Fruit fly (Drosophila melanogaster) whole organism, embryonic: Measurements from ENCODE around the gene CG43750.

Experiments
- ATbp ChIP-seq: fragments of 200-800 bp; sonication (Bioruptor generic); optimal IDR thresholded peaks from 2 replicates; lab custom pipeline; 2017; ENCODE audit warnings: missing biosample characterization, mild to moderate bottlenecking, missing genetic modification characterization, missing genetic modification reagents
- Adf1 ChIP-seq: fragments of 200-800 bp; sonication (Bioruptor generic); IDR thresholded peaks from 2 replicates; pipeline ENCODE4 v1.3.6; 2022; ENCODE audit warnings: missing biosample characterization, missing genetic modification characterization
- Asciz ChIP-seq: fragments of 200-800 bp; sonication (Bioruptor generic); optimal IDR thresholded peaks from 2 replicates; lab custom pipeline; 2017; ENCODE audit warnings: missing biosample characterization, mild to moderate bottlenecking, missing genetic modification characterization, missing genetic modification reagents
- B-H2 ChIP-seq: fragments of 200-800 bp; sonication (Bioruptor generic); optimal IDR thresholded peaks from 2 replicates; lab custom pipeline; 2018; ENCODE audit warnings: missing biosample characterization, mild to moderate bottlenecking, missing genetic modification characterization
- Bgb ChIP-seq: fragments of 200-800 bp; sonication (Bioruptor generic); IDR thresholded peaks from 2 replicates; pipeline ENCODE4 v1.3.6; 2022; ENCODE audit warnings: missing biosample characterization, missing genetic modification characterization; ENCODE audit not compliant: partially characterized antibody
- CG12155 ChIP-seq: fragments of 200-800 bp; sonication (Bioruptor generic); optimal IDR thresholded peaks from 3 replicates; lab custom pipeline; 2016; ENCODE audit warnings: missing biosample characterization, missing genetic modification characterization
- CG1233 ChIP-seq: fragments of 200-800 bp; sonication (Bioruptor generic); optimal IDR thresholded peaks from 4 replicates; lab custom pipeline; 2018; ENCODE audit warnings: missing biosample characterization, mild to moderate bottlenecking, missing genetic modification characterization
- CG13894 ChIP-seq: fragments of 200-800 bp; sonication (Bioruptor generic); optimal IDR thresholded peaks from 3 replicates; lab custom pipeline; 2018; ENCODE audit warnings: missing biosample characterization, mild to moderate bottlenecking, missing genetic modification characterization, moderate library complexity
- CG14441 ChIP-seq: fragments of 200-800 bp; sonication (Bioruptor generic); IDR thresholded peaks from 2 replicates; pipeline ENCODE4 v1.3.6; 2022; ENCODE audit warnings: missing biosample characterization, missing genetic modification characterization
- CG15269 ChIP-seq: fragments of 200-800 bp; sonication (Bioruptor generic); optimal IDR thresholded peaks from 2 replicates; lab custom pipeline; 2018; ENCODE audit warnings: missing biosample characterization, mild to moderate bottlenecking, missing genetic modification characterization, moderate library complexity
- CG16815 ChIP-seq: fragments of 200-800 bp; sonication (Bioruptor generic); optimal IDR thresholded peaks from 3 replicates; lab custom pipeline; 2017; ENCODE audit warnings: missing biosample characterization, mild to moderate bottlenecking, missing genetic modification characterization
- CG18599 ChIP-seq: fragments of 200-800 bp; sonication (Bioruptor generic); optimal IDR thresholded peaks from 3 replicates; lab custom pipeline; 2017; ENCODE audit warnings: missing biosample characterization, missing genetic modification characterization, mild to moderate bottlenecking, moderate library complexity, missing genetic modification reagents
- CG2678 ChIP-seq: fragments of 200-800 bp; sonication (Bioruptor generic); optimal IDR thresholded peaks from 3 replicates; lab custom pipeline; 2019; ENCODE audit warnings: missing biosample characterization, mild to moderate bottlenecking, missing genetic modification characterization, moderate library complexity
- CG33213 ChIP-seq: fragments of 200-800 bp; sonication (Bioruptor generic); optimal IDR thresholded peaks from 3 replicates; lab custom pipeline; 2016; ENCODE audit warnings: missing biosample characterization, missing genetic modification characterization
- CG4404 ChIP-seq: fragments of 200-800 bp; sonication (Bioruptor generic); IDR thresholded peaks from 2 replicates; pipeline ENCODE4 v1.3.6; 2022; ENCODE audit warnings: missing biosample characterization, missing genetic modification characterization
- CG5245 ChIP-seq: fragments of 200-800 bp; sonication (Bioruptor generic); optimal IDR thresholded peaks from 3 replicates; lab custom pipeline; 2016; ENCODE audit warnings: missing biosample characterization, missing genetic modification characterization
- CG7745 ChIP-seq: fragments of 200-800 bp; sonication (Bioruptor generic); optimal IDR thresholded peaks from 2 replicates; lab custom pipeline; 2018; ENCODE audit warnings: missing biosample characterization, mild to moderate bottlenecking, missing genetic modification characterization, moderate library complexity
- CG9437 ChIP-seq: fragments of 200-800 bp; sonication (Bioruptor generic); optimal IDR thresholded peaks from 2 replicates; lab custom pipeline; 2018; ENCODE audit warnings: missing biosample characterization, mild to moderate bottlenecking, missing genetic modification characterization
- CG9727 ChIP-seq: fragments of 200-800 bp; sonication (Bioruptor generic); optimal IDR thresholded peaks from 3 replicates; lab custom pipeline; 2017; ENCODE audit warnings: missing biosample characterization, mild to moderate bottlenecking, missing genetic modification characterization
- CG9817 ChIP-seq: fragments of 200-800 bp; sonication (Bioruptor generic); optimal IDR thresholded peaks from 2 replicates; lab custom pipeline; 2018; ENCODE audit warnings: missing biosample characterization, mild to moderate bottlenecking, missing genetic modification characterization, moderate library complexity
- CrebB ChIP-seq: fragments of 200-800 bp; sonication (Bioruptor generic); optimal IDR thresholded peaks from 3 replicates; lab custom pipeline; 2018; ENCODE audit warnings: missing biosample characterization, mild to moderate bottlenecking, missing genetic modification characterization
- Dad ChIP-seq: fragments of 200-800 bp; sonication (Bioruptor generic); optimal IDR thresholded peaks from 3 replicates; lab custom pipeline; 2016; ENCODE audit warnings: missing biosample characterization, missing genetic modification characterization
- Deaf1 ChIP-seq: fragments of 200-800 bp; optimal IDR thresholded peaks from 3 replicates; lab custom pipeline; 2019; ENCODE audit warnings: missing biosample characterization, mild to moderate bottlenecking, missing genetic modification characterization, moderate library complexity
- E2f1 ChIP-seq: fragments of 200-800 bp; sonication (Bioruptor generic); IDR thresholded peaks from 2 replicates; pipeline ENCODE4 v1.3.6; 2022; ENCODE audit warnings: missing biosample characterization, missing genetic modification characterization
- E2f2 ChIP-seq: fragments of 200-800 bp; sonication (Bioruptor generic); IDR thresholded peaks from 2 replicates; pipeline ENCODE4 v1.3.6; 2022; ENCODE audit warnings: missing biosample characterization, missing genetic modification characterization
- HHEX ChIP-seq: fragments of 200-800 bp; sonication (Bioruptor generic); optimal IDR thresholded peaks from 3 replicates; lab custom pipeline; 2017; ENCODE audit warnings: missing biosample characterization, mild to moderate bottlenecking, missing genetic modification characterization, missing genetic modification reagents
- HmgZ ChIP-seq: fragments of 200-800 bp; sonication (Bioruptor generic); optimal IDR thresholded peaks from 2 replicates; lab custom pipeline; 2018; ENCODE audit warnings: missing biosample characterization, mild to moderate bottlenecking, missing genetic modification characterization
- Hmx ChIP-seq: fragments of 200-800 bp; sonication (Bioruptor generic); optimal IDR thresholded peaks from 2 replicates; lab custom pipeline; 2016; ENCODE audit warnings: missing biosample characterization, missing genetic modification characterization
- Jarid2 ChIP-seq: fragments of 200-800 bp; sonication (Bioruptor generic); optimal IDR thresholded peaks from 3 replicates; lab custom pipeline; 2017; ENCODE audit warnings: mild to moderate bottlenecking, missing biosample characterization, missing genetic modification reagents, missing genetic modification characterization
- Nf-YB ChIP-seq: fragments of 200-800 bp; sonication (Bioruptor generic); optimal IDR thresholded peaks from 3 replicates; lab custom pipeline; 2019; ENCODE audit warnings: missing biosample characterization, mild to moderate bottlenecking, missing genetic modification characterization, moderate library complexity
- Poxn ChIP-seq: fragments of 200-800 bp; sonication (Bioruptor generic); IDR thresholded peaks from 2 replicates; pipeline ENCODE4 v1.3.6; 2022; ENCODE audit warnings: missing biosample characterization, missing genetic modification characterization
- Ptx1 ChIP-seq: fragments of 200-800 bp; sonication (Bioruptor generic); IDR thresholded peaks from 2 replicates; pipeline ENCODE4 v1.3.6; 2022; ENCODE audit warnings: missing biosample characterization, missing genetic modification characterization
- Sox102F ChIP-seq: fragments of 200-800 bp; sonication (Bioruptor generic); optimal IDR thresholded peaks from 2 replicates; lab custom pipeline; 2018; ENCODE audit warnings: missing biosample characterization, mild to moderate bottlenecking, missing genetic modification characterization, moderate library complexity
- YL-1 ChIP-seq: fragments of 200-800 bp; sonication (Bioruptor generic); optimal IDR thresholded peaks from 3 replicates; lab custom pipeline; 2017; ENCODE audit warnings: missing biosample characterization, mild to moderate bottlenecking, missing genetic modification characterization
- br ChIP-seq: fragments of >200 bp; optimal IDR thresholded peaks from 2 replicates; lab custom pipeline; 2017
- btn ChIP-seq: fragments of 200-800 bp; sonication (Bioruptor generic); optimal IDR thresholded peaks from 2 replicates; lab custom pipeline; 2016; ENCODE audit warnings: missing biosample characterization, missing genetic modification characterization
- ci ChIP-seq: fragments of 200-800 bp; sonication (Bioruptor generic); IDR thresholded peaks from 3 replicates; pipeline ENCODE4 v1.3.6; 2022; ENCODE audit warnings: missing biosample characterization, missing genetic modification characterization
- da ChIP-seq: fragments of 200-800 bp; sonication (Bioruptor generic); optimal IDR thresholded peaks from 2 replicates; lab custom pipeline; 2016; ENCODE audit warnings: missing biosample characterization, missing genetic modification characterization
- dmrt99B ChIP-seq: fragments of 200-800 bp; sonication (Bioruptor generic); optimal IDR thresholded peaks from 2 replicates; lab custom pipeline; 2018; ENCODE audit warnings: missing biosample characterization, mild to moderate bottlenecking, missing genetic modification characterization, moderate library complexity
- exex ChIP-seq: fragments of 200-800 bp; sonication (Bioruptor generic); optimal IDR thresholded peaks from 4 replicates; lab custom pipeline; 2018; ENCODE audit warnings: missing biosample characterization, mild to moderate bottlenecking, missing genetic modification characterization, moderate library complexity
- fd3F ChIP-seq: fragments of 200-800 bp; sonication (Bioruptor generic); optimal IDR thresholded peaks from 2 replicates; lab custom pipeline; 2018; ENCODE audit warnings: missing biosample characterization, mild to moderate bottlenecking, missing genetic modification characterization, moderate library complexity
- ftz-f1 ChIP-seq: fragments of 200-800 bp; sonication (Bioruptor generic); optimal IDR thresholded peaks from 2 replicates; lab custom pipeline; 2016; ENCODE audit warnings: missing biosample characterization, missing genetic modification characterization
- gce ChIP-seq: fragments of 200-800 bp; sonication (Bioruptor generic); IDR thresholded peaks from 3 replicates; pipeline ENCODE4 v1.3.6; 2022; ENCODE audit warnings: missing biosample characterization, missing genetic modification characterization
- grn ChIP-seq: fragments of 200-800 bp; sonication (Bioruptor generic); optimal IDR thresholded peaks from 3 replicates; lab custom pipeline; 2017; ENCODE audit warnings: missing biosample characterization, missing genetic modification characterization
- h ChIP-seq: fragments of >200 bp; optimal IDR thresholded peaks from 2 replicates; lab custom pipeline; 2017
- maf-S ChIP-seq: fragments of 200-800 bp; sonication (Bioruptor generic); optimal IDR thresholded peaks from 2 replicates; lab custom pipeline; 2016; ENCODE audit warnings: missing biosample characterization, missing genetic modification characterization
- otp ChIP-seq: fragments of 200-800 bp; sonication (Bioruptor generic); IDR thresholded peaks from 3 replicates; pipeline ENCODE4, ENCODE4 v1.3.6; 2022; ENCODE audit warnings: missing biosample characterization, missing genetic modification characterization
- p53 ChIP-seq: fragments of 200-800 bp; sonication (Bioruptor generic); optimal IDR thresholded peaks from 2 replicates; lab custom pipeline; 2016; ENCODE audit warnings: missing biosample characterization, missing genetic modification characterization
- pita ChIP-seq: fragments of 200-800 bp; sonication (Bioruptor generic); optimal IDR thresholded peaks from 2 replicates; lab custom pipeline; 2017; ENCODE audit warnings: missing biosample characterization, mild to moderate bottlenecking, missing genetic modification characterization
- ranshi ChIP-seq: fragments of 200-800 bp; sonication (Bioruptor generic); IDR thresholded peaks from 2 replicates; pipeline ENCODE4 v1.3.6; 2022; ENCODE audit warnings: missing biosample characterization, missing genetic modification characterization
- sim ChIP-seq: fragments of 200-800 bp; sonication (Bioruptor generic); IDR thresholded peaks from 2 replicates; pipeline ENCODE4 v1.3.6; 2022; ENCODE audit warnings: missing biosample characterization, missing genetic modification characterization
- slbo ChIP-seq: fragments of 200-800 bp; sonication (Bioruptor generic); IDR thresholded peaks from 2 replicates; pipeline ENCODE4 v1.3.6; 2022; ENCODE audit warnings: missing biosample characterization, missing genetic modification characterization
- toy ChIP-seq: fragments of 200-800 bp; sonication (Bioruptor generic); IDR thresholded peaks from 2 replicates; pipeline ENCODE4 v1.3.6; 2022; ENCODE audit warnings: missing biosample characterization, missing genetic modification characterization

CG43750 gene

dm6 chr2L:2402194-2402593, 11.7 kb upstream of the CG43750 start (continued):
- no peak for TF ChIP-seq CG2678 (tag; lab: Kevin White, UChicago)
- TF ChIP-seq Poxn (GFP tag; lab: Robert Waterston, UW) = no peak
- 0 out of 3 replicates have a peak, but pooled peaks have one; percentile 20 for TF ChIP-seq ci (GFP tag; lab: Robert Waterston, UW)
- TF ChIP-seq Dad (GFP tag; lab: Kevin White, UChicago) = no peak
- no peak for TF ChIP-seq Asciz
- no peak for TF ChIP-seq CG15269 (tag; lab: Kevin White, UChicago)
- peak; percentile 57 for TF ChIP-seq Ptx1
- TF ChIP-seq exex (tag; lab: Kevin White, UChicago) = no peak
- TF ChIP-seq sim (GFP tag; lab: Robert Waterston, UW) = no peak
- TF ChIP-seq HHEX (GFP tag; lab: Kevin White, UChicago) = no peak
- TF ChIP-seq CG16815 (GFP tag; lab: Kevin White, UChicago) = no peak
- TF ChIP-seq gce (GFP tag; lab: Robert Waterston, UW) = no peak
- no peak for TF ChIP-seq CG33213 (GFP tag; lab: Kevin White, UChicago)
- TF ChIP-seq Nf-YB = no peak
- no peak for TF ChIP-seq CrebB (tag; lab: Kevin White, UChicago)
- TF ChIP-seq B-H2 = no peak
- TF ChIP-seq Bgb (GFP tag; lab: Robert Waterston, UW) = no peak
- TF ChIP-seq pita = no peak
- no peak for TF ChIP-seq fd3F
- TF ChIP-seq btn (GFP tag; lab: Kevin White, UChicago) = no peak
- no peak for TF ChIP-seq ftz-f1 (GFP tag; lab: Kevin White, UChicago)
- TF ChIP-seq grn (GFP tag; lab: Kevin White, UChicago) = no peak
- TF ChIP-seq dmrt99B (tag; lab: Kevin White, UChicago) = peak; percentile 36
- no peak for TF ChIP-seq h
- TF ChIP-seq otp (GFP tag; lab: Robert Waterston, UW) = 0 out of 3 replicates have a peak, but pooled peaks have one; percentile 31
- TF ChIP-seq CG7745 (tag; lab: Kevin White, UChicago) = no peak
- TF ChIP-seq ATbp (GFP tag; lab: Kevin White, UChicago) = no peak
- TF ChIP-seq ranshi (GFP tag; lab: Robert Waterston, UW) = no peak
- no peak for TF ChIP-seq CG9727
- TF ChIP-seq CG9437 (GFP tag; lab: Kevin White, UChicago) = no peak
- peak; percentile 20 for TF ChIP-seq CG9817
- peak; percentile 31 for TF ChIP-seq Sox102F (GFP tag; lab: Kevin White, UChicago)
- TF ChIP-seq CG5245 = no peak
- no peak for TF ChIP-seq Adf1 (GFP tag; lab: Robert Waterston, UW)
- no peak for TF ChIP-seq CG12155 (GFP tag; lab: Kevin White, UChicago)
- no peak for TF ChIP-seq CG13894 (tag; lab: Kevin White, UChicago)
- no peak for TF ChIP-seq p53 (GFP tag; lab: Kevin White, UChicago)
- no peak for TF ChIP-seq br (lab: Kevin White, UChicago)
- no peak for TF ChIP-seq Deaf1 (tag; lab: Kevin White, UChicago)
- no peak for TF ChIP-seq Hmx (GFP tag; lab: Kevin White, UChicago)
- TF ChIP-seq YL-1 = no peak
- no peak for TF ChIP-seq toy (GFP tag; lab: Robert Waterston, UW)
- no peak for TF ChIP-seq slbo
- TF ChIP-seq maf-S (GFP tag; lab: Kevin White, UChicago) = no peak
- no peak for TF ChIP-seq da
- TF ChIP-seq E2f2 (GFP tag; lab: Robert Waterston, UW) = no peak
- TF ChIP-seq HmgZ (tag; lab: Kevin White, UChicago) = no peak
- TF ChIP-seq CG1233 (GFP tag; lab: Kevin White, UChicago) = no peak
- TF ChIP-seq CG4404 (GFP tag; lab: Robert Waterston, UW) = no peak
- no peak for TF ChIP-seq CG14441 (GFP tag; lab: Robert Waterston, UW)
- TF ChIP-seq E2f1 (GFP tag; lab: Robert Waterston, UW) = no peak
- no peak for TF ChIP-seq Jarid2 (GFP tag; lab: Kevin White, UChicago)
- TF ChIP-seq CG18599 = peak; percentile 60
